Worm (Caenorhabditis elegans) whole organism, early embryonic: ENCODE measurements around the gene F13E6.2.

Experiments
- B0310.2 ChIP-seq: sonication (generic microtip); optimal IDR thresholded peaks from 2 replicates; lab custom pipeline; 2016; ENCODE audit warnings: mild to moderate bottlenecking, missing genetic modification characterization, missing compliant biosample characterization
- F13C5.2 ChIP-seq: sonication (generic microtip); optimal IDR thresholded peaks from 2 replicates; lab custom pipeline; 2017; ENCODE audit warnings: mild to moderate bottlenecking, missing genetic modification characterization, inconsistent platforms, missing compliant biosample characterization
- aly-1 ChIP-seq: sonication (generic microtip); optimal IDR thresholded peaks from 2 replicates; lab custom pipeline; 2016; ENCODE audit warnings: missing genetic modification characterization, missing compliant biosample characterization
- ama-1 ChIP-seq: fragments of 150-350 bp; optimal IDR thresholded peaks from 2 replicates; lab custom pipeline; 2014
- ceh-13 ChIP-seq: fragments of 200-800 bp; sonication (Bioruptor generic); optimal IDR thresholded peaks from 2 replicates; lab custom pipeline; 2018; ENCODE audit warnings: mild to moderate bottlenecking, missing genetic modification characterization, missing compliant biosample characterization
- ceh-36 ChIP-seq: sonication (generic microtip); optimal IDR thresholded peaks from 2 replicates; lab custom pipeline; 2016; ENCODE audit warnings: missing genetic modification characterization, inconsistent platforms, missing compliant biosample characterization
- ets-7 ChIP-seq: sonication (generic microtip); optimal IDR thresholded peaks from 2 replicates; lab custom pipeline; 2016; ENCODE audit warnings: missing genotype, missing genetic modification characterization, missing compliant biosample characterization
- flt-1 ChIP-seq: fragments of 200-800 bp; sonication (Bioruptor generic); IDR thresholded peaks from 2 replicates; pipeline ENCODE4 v1.3.6; 2022; ENCODE audit warnings: missing genetic modification characterization, missing compliant biosample characterization
- hmbx-1 ChIP-seq: sonication (generic microtip); optimal IDR thresholded peaks from 2 replicates; lab custom pipeline; 2016; ENCODE audit warnings: mild to moderate bottlenecking, missing genetic modification characterization, missing compliant biosample characterization
- hmg-4 ChIP-seq: fragments of 200-800 bp; sonication (Bioruptor generic); optimal IDR thresholded peaks from 2 replicates; lab custom pipeline; 2018; ENCODE audit warnings: mild to moderate bottlenecking, missing genetic modification characterization, missing compliant biosample characterization
- hnd-1 ChIP-seq: sonication (generic microtip); optimal IDR thresholded peaks from 2 replicates; lab custom pipeline; 2016; ENCODE audit warnings: missing genetic modification characterization, missing compliant biosample characterization
- pes-1 ChIP-seq: fragments of 200-800 bp; sonication (Bioruptor generic); IDR thresholded peaks from 2 replicates; pipeline ENCODE4 v1.3.6; 2022; ENCODE audit warnings: missing genetic modification reagents, missing genetic modification characterization, missing compliant biosample characterization
- scrt-1 ChIP-seq: fragments of 200-800 bp; sonication (Bioruptor generic); IDR thresholded peaks from 2 replicates; pipeline ENCODE4 v1.3.6; 2022; ENCODE audit warnings: missing genetic modification characterization, missing compliant biosample characterization
- sea-1 ChIP-seq: fragments of 200-800 bp; sonication (Bioruptor generic); conservative IDR thresholded peaks from 2 replicates; pipeline ENCODE4 v1.3.6; 2022; ENCODE audit warnings: missing genetic modification characterization, missing compliant biosample characterization
- tbx-11 ChIP-seq: fragments of 200-800 bp; sonication (Bioruptor generic); IDR thresholded peaks from 2 replicates; pipeline ENCODE4 v1.3.6; 2022; ENCODE audit warnings: missing genetic modification characterization, missing compliant biosample characterization
- tbx-37 ChIP-seq: fragments of 200-800 bp; sonication (Bioruptor generic); conservative IDR thresholded peaks from 2 replicates; pipeline ENCODE4 v1.3.6; 2022; ENCODE audit warnings: missing genetic modification reagents, missing genetic modification characterization, missing compliant biosample characterization
- tra-4 ChIP-seq: sonication (generic microtip); optimal IDR thresholded peaks from 2 replicates; lab custom pipeline; 2017; ENCODE audit warnings: missing genetic modification characterization, missing compliant biosample characterization

The F13E6.2 gene

ce11 chrX:10629117-10629516 is 45.0 kb downstream of the F13E6.2 start:
- TF ChIP-seq ama-1 (no peak), F13C5.2 (tag; lab: Kevin White, UChicago) (no peak), hmg-4 (GFP tag; lab: Kevin White, UChicago) (no peak), tbx-37 (GFP tag; lab: Robert Waterston, UW) (no peak), ets-7 (no peak), ceh-13 (GFP tag; lab: Kevin White, UChicago) (no peak), B0310.2 (no peak), flt-1 (no peak)

DNA sequence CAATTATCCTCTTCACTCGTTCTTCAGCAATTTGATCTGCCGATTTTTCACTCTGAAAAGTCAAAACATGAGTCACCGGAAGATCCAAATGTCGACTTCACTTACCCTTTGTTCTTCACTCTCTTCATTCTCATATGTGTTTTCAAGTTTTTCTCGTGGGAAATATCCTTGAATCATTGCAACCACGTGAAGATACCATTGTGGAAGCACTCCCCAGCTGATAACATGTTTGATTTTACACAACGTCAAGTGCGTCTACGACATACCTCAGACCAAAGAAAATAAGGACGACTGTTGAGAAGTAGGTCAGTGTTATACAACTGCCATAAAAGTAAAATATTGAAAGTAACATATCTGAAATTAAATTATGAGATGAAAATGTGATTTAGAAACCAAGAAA is 45.6 kb downstream of the F13E6.2 start, which contains the start of gene M79.2:
Gene M79.2 (minus strand): TSS at position 354 of the 400 bp plus-strand sequence.
- TF ChIP-seq hmg-4 (GFP tag; lab: Kevin White, UChicago): no peak
- TF ChIP-seq tbx-11 (GFP tag; lab: Robert Waterston, UW): no peak
- TF ChIP-seq hnd-1 (tag; lab: Kevin White, UChicago): no peak
- no peak for TF ChIP-seq flt-1

DNA sequence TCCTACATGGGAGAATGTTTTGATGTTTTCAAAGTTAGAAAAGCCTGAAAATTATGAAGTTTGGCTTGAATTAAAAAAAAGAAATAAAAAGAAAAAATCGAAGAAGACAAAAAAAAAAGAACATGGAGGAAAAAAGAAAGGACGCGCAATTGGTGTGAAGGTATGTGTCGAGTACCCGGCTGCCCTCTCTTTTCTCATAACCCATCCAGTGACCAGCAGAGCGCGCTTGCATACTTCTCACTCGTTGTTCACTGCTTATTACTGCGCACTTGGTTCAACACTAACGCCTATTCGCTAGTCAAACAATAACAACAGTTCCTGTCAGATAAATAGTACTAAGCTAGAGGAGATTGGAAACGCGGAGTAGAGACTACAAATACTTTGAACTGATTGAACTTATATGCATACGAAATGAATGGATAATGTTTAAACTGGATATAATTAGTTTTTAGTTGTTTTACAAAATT is 49.9 kb downstream of the F13E6.2 start, which contains the start of gene abl-1:
Gene abl-1 (minus strand): TSS at position 51 of the 467 bp plus-strand sequence.
- no peak for TF ChIP-seq tbx-37 (GFP tag; lab: Robert Waterston, UW)
- TF ChIP-seq B0310.2: no peak
- TF ChIP-seq F13C5.2 (tag; lab: Kevin White, UChicago): peak; percentile 15

DNA sequence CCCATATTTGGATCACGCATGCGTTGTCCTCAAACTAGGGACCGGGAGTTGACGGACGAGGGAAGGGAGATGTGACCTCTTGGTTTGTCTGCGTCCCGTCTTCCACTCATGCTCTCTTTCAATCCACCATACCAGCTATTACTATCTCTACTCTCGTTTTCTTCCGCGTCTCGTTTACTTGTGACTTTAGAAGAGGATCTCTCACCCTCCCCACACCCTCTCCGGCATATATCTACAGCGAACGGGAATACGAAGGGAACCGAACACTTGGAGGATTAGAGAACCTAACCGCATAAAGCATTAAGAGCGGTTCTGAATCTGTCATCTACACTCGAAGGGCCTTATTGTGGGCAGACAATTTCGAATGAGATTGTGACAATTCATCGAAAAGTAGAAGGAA is 51.0 kb downstream of the F13E6.2 start:
- no peak for TF ChIP-seq sea-1 (GFP tag; lab: Robert Waterston, UW)
- TF ChIP-seq flt-1: no peak
- no peak for TF ChIP-seq tra-4
- TF ChIP-seq ceh-36 (tag; lab: Kevin White, UChicago): peak; percentile 15
- TF ChIP-seq B0310.2: no peak
- no peak for TF ChIP-seq ceh-13 (GFP tag; lab: Kevin White, UChicago)
- TF ChIP-seq pes-1 (GFP tag; lab: Robert Waterston, UW): no peak
- no peak for TF ChIP-seq scrt-1
- no peak for TF ChIP-seq ets-7
- peak; percentile 50 for TF ChIP-seq F13C5.2 (tag; lab: Kevin White, UChicago)
- no peak for TF ChIP-seq tbx-37 (GFP tag; lab: Robert Waterston, UW)
- no peak for TF ChIP-seq ama-1
- no peak for TF ChIP-seq aly-1 (tag; lab: Kevin White, UChicago)
- TF ChIP-seq hmg-4 (GFP tag; lab: Kevin White, UChicago): peak; percentile 69
- no peak for TF ChIP-seq hnd-1 (tag; lab: Kevin White, UChicago)
- TF ChIP-seq tbx-11 (GFP tag; lab: Robert Waterston, UW): no peak

ce11 chrX:10622607-10623006 is 51.5 kb downstream of the F13E6.2 start:
- TF ChIP-seq flt-1 (no peak), tbx-37 (GFP tag; lab: Robert Waterston, UW) (no peak), F13C5.2 (tag; lab: Kevin White, UChicago) (no peak), scrt-1 (no peak), hmbx-1 (no peak), B0310.2 (no peak), aly-1 (tag; lab: Kevin White, UChicago) (no peak), tra-4 (no peak), hnd-1 (tag; lab: Kevin White, UChicago) (no peak), hmg-4 (GFP tag; lab: Kevin White, UChicago) (no peak), ama-1 (no peak), ceh-36 (tag; lab: Kevin White, UChicago) (no peak), tbx-11 (GFP tag; lab: Robert Waterston, UW) (no peak), sea-1 (GFP tag; lab: Robert Waterston, UW) (no peak), ets-7 (no peak), pes-1 (GFP tag; lab: Robert Waterston, UW) (no peak), ceh-13 (GFP tag; lab: Kevin White, UChicago) (no peak)

DNA sequence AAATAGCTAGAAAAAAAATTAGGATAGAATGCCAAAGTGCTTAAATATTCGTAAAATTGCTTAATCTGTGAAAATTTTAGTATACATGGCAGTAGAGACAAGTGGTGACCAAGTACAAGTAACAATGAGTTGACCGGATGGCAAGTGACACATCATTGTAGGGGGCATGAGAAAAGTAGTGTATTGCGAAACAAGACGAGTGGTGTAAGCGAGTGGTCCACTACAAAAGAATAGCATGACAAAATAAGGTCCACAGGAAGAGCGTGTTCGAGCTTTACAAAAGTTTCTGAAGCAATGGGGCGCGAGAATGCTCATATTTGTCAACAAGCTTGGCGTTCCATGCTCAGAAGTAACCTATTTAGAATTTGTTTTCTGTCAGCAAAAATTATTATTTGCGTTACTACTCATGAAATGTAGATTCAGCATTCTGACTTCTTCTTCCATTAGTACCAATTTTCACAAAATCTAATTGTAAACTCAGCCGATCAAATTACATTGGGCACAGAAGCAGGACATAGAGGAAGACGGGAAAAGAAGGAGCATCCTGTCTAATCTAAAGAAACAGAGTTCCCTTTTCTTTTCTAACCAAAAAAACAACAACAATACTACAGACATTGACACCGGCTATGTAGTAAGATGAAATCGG is 54.4 kb downstream of the F13E6.2 start:
- no peak for TF ChIP-seq scrt-1
- no peak for TF ChIP-seq B0310.2
- TF ChIP-seq hnd-1 (tag; lab: Kevin White, UChicago): no peak
- no peak for TF ChIP-seq F13C5.2 (tag; lab: Kevin White, UChicago)
- TF ChIP-seq ceh-36 (tag; lab: Kevin White, UChicago): no peak
- no peak for TF ChIP-seq pes-1 (GFP tag; lab: Robert Waterston, UW)
- TF ChIP-seq tra-4: no peak
- no peak for TF ChIP-seq sea-1 (GFP tag; lab: Robert Waterston, UW)
- no peak for TF ChIP-seq hmbx-1
- no peak for TF ChIP-seq aly-1 (tag; lab: Kevin White, UChicago)
- TF ChIP-seq tbx-37 (GFP tag; lab: Robert Waterston, UW): no peak
- no peak for TF ChIP-seq ceh-13 (GFP tag; lab: Kevin White, UChicago)
- TF ChIP-seq tbx-11 (GFP tag; lab: Robert Waterston, UW): no peak
- TF ChIP-seq ets-7: no peak

ce11 chrX:10618619-10619130 is 55.4 kb downstream of the F13E6.2 start:
- TF ChIP-seq tra-4 (no peak), sea-1 (GFP tag; lab: Robert Waterston, UW) (no peak), hnd-1 (tag; lab: Kevin White, UChicago) (no peak), hmbx-1 (no peak)
